Fruit fly (Drosophila melanogaster): ENCODE data around the gene chinmo.

The chinmo gene

dm6 chr2L:1651053-1651452, at the start of gene chinmo (continued):
- TF ChIP-seq Dad (GFP tag; optimal IDR thresholded peaks at IDR 0.05) (no peak), NfI (GFP tag; optimal IDR thresholded peaks at IDR 0.05) (peak; percentile 13), Sox102F (GFP tag; optimal IDR thresholded peaks at IDR 0.05) (no peak), jumu (GFP tag; optimal IDR thresholded peaks at IDR 0.05) (no peak), bbx (GFP tag; IDR thresholded peaks at IDR 0.05; ENCODE audit: partially characterized antibody) (peak; percentile 49; the same call in 1 of the 2 replicates), dimm (GFP tag; IDR thresholded peaks at IDR 0.05) (no peak), gsb-n (tag; optimal IDR thresholded peaks at IDR 0.05) (no peak), CG15514 (GFP tag; optimal IDR thresholded peaks at IDR 0.05) (no peak), CG31365 (tag; optimal IDR thresholded peaks at IDR 0.05) (no peak), grau (tag; optimal IDR thresholded peaks at IDR 0.05) (no peak), Ets65A (GFP tag) (no peak), Dp (GFP tag; optimal IDR thresholded peaks at IDR 0.05) (no peak), zf30C (GFP tag; optimal IDR thresholded peaks at IDR 0.05) (no peak), bab2 (GFP tag; optimal IDR thresholded peaks at IDR 0.05) (no peak), emc (GFP tag; optimal IDR thresholded peaks at IDR 0.05) (no peak), CG13123 (GFP tag; optimal IDR thresholded peaks at IDR 0.05) (no peak), ap (GFP tag; IDR thresholded peaks at IDR 0.05) (peak; percentile 30; the same call in 1 of the 2 replicates), CG43689 (GFP tag; IDR thresholded peaks at IDR 0.05) (no peak), usp (GFP tag; optimal IDR thresholded peaks at IDR 0.05) (no peak), CG11504 (tag; optimal IDR thresholded peaks at IDR 0.05) (peak; percentile 26), ftz-f1 (GFP tag; optimal IDR thresholded peaks at IDR 0.05) (peak; percentile 72), Myb (GFP tag; optimal IDR thresholded peaks at IDR 0.05) (no peak), caup (GFP tag; optimal IDR thresholded peaks at IDR 0.05; ENCODE audit: severe bottlenecking) (peak; percentile 41), CG5245 (GFP tag; optimal IDR thresholded peaks at IDR 0.05) (no peak), Gug (GFP tag; IDR thresholded peaks at IDR 0.05) (no peak), ewg (GFP tag; optimal IDR thresholded peaks at IDR 0.05) (peak; percentile 38), hkb (optimal IDR thresholded peaks at IDR 0.05) (no peak), hkb (GFP tag; IDR thresholded peaks at IDR 0.05) (peak; percentile 22; the same call in 1 of the 2 replicates), mld (GFP tag; IDR thresholded peaks at IDR 0.05; ENCODE audit: partially characterized antibody) (no peak), CG3995 (GFP tag; optimal IDR thresholded peaks at IDR 0.05) (no peak), vfl (GFP tag; optimal IDR thresholded peaks at IDR 0.05) (no peak), H2.0 (GFP tag; IDR thresholded peaks at IDR 0.05) (no peak), chn (GFP tag; optimal IDR thresholded peaks at IDR 0.05) (no peak), CG17829 (tag; optimal IDR thresholded peaks at IDR 0.05) (no peak), Lpt (GFP tag; optimal IDR thresholded peaks at IDR 0.05) (no peak), HLH3B (GFP tag; IDR thresholded peaks at IDR 0.05) (no peak), vvl (GFP tag; IDR thresholded peaks at IDR 0.05) (peak; percentile 65), salm (tag; optimal IDR thresholded peaks at IDR 0.05) (no peak), CHES-1-like (GFP tag; optimal IDR thresholded peaks at IDR 0.05) (peak; percentile 19), sob (GFP tag; IDR thresholded peaks at IDR 0.05) (0 out of 2 replicates have a peak, but pooled peaks have one; percentile 39), Doc3 (GFP tag; IDR thresholded peaks at IDR 0.05; ENCODE audit: partially characterized antibody) (no peak), Neu2 (GFP tag; optimal IDR thresholded peaks at IDR 0.05; ENCODE audit: borderline replicate concordance) (no peak), CG11723 (GFP tag; optimal IDR thresholded peaks at IDR 0.05) (no peak), CG4707 (GFP tag; optimal IDR thresholded peaks at IDR 0.05) (no peak), CG13775 (GFP tag; optimal IDR thresholded peaks at IDR 0.05) (no peak), Opbp (GFP tag; IDR thresholded peaks at IDR 0.05; ENCODE audit: partially characterized antibody) (peak; percentile 64; the same call in 1 of the 3 replicates), CG12744 (GFP tag; optimal IDR thresholded peaks at IDR 0.05) (no peak), CG8924 (tag; optimal IDR thresholded peaks at IDR 0.05) (no peak), Atf6 (GFP tag; IDR thresholded peaks at IDR 0.05) (0 out of 2 replicates have a peak, but pooled peaks have one; percentile 12), HmgZ (tag; optimal IDR thresholded peaks at IDR 0.05) (peak; percentile 9), CG8944 (GFP tag; optimal IDR thresholded peaks at IDR 0.05) (no peak), CG7357 (GFP tag; IDR thresholded peaks at IDR 0.05) (no peak)
